Worm (Caenorhabditis elegans): ENCODE results near the gene C17H12.5.

The C17H12.5 gene

ce11 chrIV:6817554-6817953, at the start of gene C17H12.5:
Gene C17H12.5, minus strand, starts transcription at chrIV:6817654.
- TF ChIP-seq lin-14 (GFP tag; optimal IDR thresholded peaks at IDR 0.05) (no peak), tlp-1 (tag; optimal IDR thresholded peaks at IDR 0.05) (no peak), isw-1 (GFP tag; IDR thresholded peaks at IDR 0.05) (no peak), ceh-88 (GFP tag; IDR thresholded peaks at IDR 0.05) (no peak), grh-1 (GFP tag; IDR thresholded peaks at IDR 0.05) (no peak), unc-86 (tag; optimal IDR thresholded peaks at IDR 0.05) (no peak), nhr-11 (tag; optimal IDR thresholded peaks at IDR 0.05) (no peak), tbx-2 (tag; optimal IDR thresholded peaks at IDR 0.05) (no peak), C04F5.9 (tag; optimal IDR thresholded peaks at IDR 0.05) (no peak), mdl-1 (tag; optimal IDR thresholded peaks at IDR 0.05) (no peak), pax-3 (tag; optimal IDR thresholded peaks at IDR 0.05) (no peak), pqm-1 (tag; optimal IDR thresholded peaks at IDR 0.05) (no peak), hpl-2 (GFP tag; optimal IDR thresholded peaks at IDR 0.05) (no peak), unc-130 (tag; optimal IDR thresholded peaks at IDR 0.05) (no peak)

ce11 chrIV:6859270-6859669, 41.8 kb upstream of the C17H12.5 start, which contains the start of gene R13H7.2:
Gene R13H7.2, minus strand, starts transcription at chrIV:6859370.
- no peak for TF ChIP-seq lin-39 (tag; optimal IDR thresholded peaks at IDR 0.05)
- no peak for TF ChIP-seq unc-30 (tag; optimal IDR thresholded peaks at IDR 0.05)
- no peak for TF ChIP-seq rnt-1 (tag; optimal IDR thresholded peaks at IDR 0.05)
- no peak for TF ChIP-seq lin-15B (tag; optimal IDR thresholded peaks at IDR 0.05)
- TF ChIP-seq ama-1 (optimal IDR thresholded peaks at IDR 0.05) = no peak
- TF ChIP-seq ceh-82 (tag; optimal IDR thresholded peaks at IDR 0.05) = no peak
- no peak for TF ChIP-seq jun-1 (tag; optimal IDR thresholded peaks at IDR 0.05)
- TF ChIP-seq unc-62 (GFP tag; optimal IDR thresholded peaks at IDR 0.05) = no peak
- TF ChIP-seq tlp-1 (tag; optimal IDR thresholded peaks at IDR 0.05) = no peak

DNA sequence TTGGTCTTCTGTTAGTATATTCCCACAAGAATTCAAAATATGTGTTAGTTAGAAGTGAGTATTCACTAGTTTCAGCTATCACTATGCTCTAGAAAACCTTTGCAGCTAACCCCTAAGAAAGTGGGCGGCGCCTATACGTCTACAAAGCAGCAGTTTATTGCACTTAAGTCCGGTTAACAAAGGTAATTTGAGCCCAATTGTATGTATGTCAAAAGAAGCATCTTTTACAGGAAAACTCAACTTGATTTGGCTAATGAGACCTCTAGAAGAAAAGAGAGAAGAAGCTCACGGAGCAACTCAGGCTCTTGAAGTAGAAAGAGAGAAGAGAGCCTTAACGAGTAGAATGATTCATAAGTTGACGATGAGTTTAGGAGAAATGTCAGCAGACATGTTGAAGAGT, 35.3 kb upstream of the C17H12.5 start:
- peak; percentile 23 for TF ChIP-seq nhr-47 (tag; optimal IDR thresholded peaks at IDR 0.05)
- peak; percentile 8 for TF ChIP-seq tbx-2 (tag; optimal IDR thresholded peaks at IDR 0.05)
- TF ChIP-seq nhr-19 (GFP tag; conservative IDR thresholded peaks at IDR 0.05) = no peak
- no peak for TF ChIP-seq lsy-2 (tag; optimal IDR thresholded peaks at IDR 0.05)
- TF ChIP-seq lin-14 (GFP tag; optimal IDR thresholded peaks at IDR 0.05) = peak; percentile 51
- TF ChIP-seq ztf-11 (tag; optimal IDR thresholded peaks at IDR 0.05) = no peak
- no peak for TF ChIP-seq efl-1 (optimal IDR thresholded peaks at IDR 0.05)
- TF ChIP-seq efl-1 (GFP tag; optimal IDR thresholded peaks at IDR 0.05 in 1 of 2) = peak in 1 of 2 experiments; percentile 61
- peak; percentile 7 for TF ChIP-seq nhr-71 (tag; optimal IDR thresholded peaks at IDR 0.05)
- no peak for TF ChIP-seq ceh-8 (GFP tag; optimal IDR thresholded peaks at IDR 0.05)

- TF ChIP-seq lsy-2 (tag; optimal IDR thresholded peaks at IDR 0.05) (no peak), ets-5 (GFP tag; IDR thresholded peaks at IDR 0.05) (no peak), elt-2 (tag; optimal IDR thresholded peaks at IDR 0.05) (no peak), sup-37 (GFP tag; optimal IDR thresholded peaks at IDR 0.05) (no peak), hpl-2 (GFP tag; optimal IDR thresholded peaks at IDR 0.05) (no peak), unc-86 (tag; optimal IDR thresholded peaks at IDR 0.05) (no peak), dsc-1 (tag; optimal IDR thresholded peaks at IDR 0.05) (no peak), fkh-8 (tag; optimal IDR thresholded peaks at IDR 0.05) (no peak), ces-1 (GFP tag; optimal IDR thresholded peaks at IDR 0.05) (no peak), mef-2 (tag; optimal IDR thresholded peaks at IDR 0.05) (no peak), nhr-11 (tag; optimal IDR thresholded peaks at IDR 0.05) (no peak), tlp-1 (tag; optimal IDR thresholded peaks at IDR 0.05) (no peak), sptf-1 (tag; optimal IDR thresholded peaks at IDR 0.05) (no peak), elt-3 (tag; optimal IDR thresholded peaks at IDR 0.05) (no peak), unc-62 (GFP tag; optimal IDR thresholded peaks at IDR 0.05) (no peak), C34B4.2 (tag; optimal IDR thresholded peaks at IDR 0.05) (no peak), alr-1 (tag; optimal IDR thresholded peaks at IDR 0.05; ENCODE audit: borderline replicate concordance) (no peak), efl-3 (GFP tag; optimal IDR thresholded peaks at IDR 0.05) (no peak), pqm-1 (tag; optimal IDR thresholded peaks at IDR 0.05) (no peak)
These were observed 25.1 kb upstream of the C17H12.5 start, which contains the start of gene lip-1 for ce11 chrIV:6842470-6843008. Gene lip-1, plus strand, starts transcription at chrIV:6842958.
